Fruit fly (Drosophila melanogaster) whole organism, embryonic: Measurements from ENCODE around the gene BRWD3.

ENCODE experiments used
- CG15514 ChIP-seq: fragments of 200-800 bp; sonication (Bioruptor generic); optimal IDR thresholded peaks from 3 replicates; lab custom pipeline; 2017; ENCODE audit warnings: missing biosample characterization, missing genetic modification characterization, mild to moderate bottlenecking, moderate library complexity, missing genetic modification reagents
- Med ChIP-seq: fragments of 200-800 bp; sonication (Bioruptor generic); peaks from one replicate; lab custom pipeline; 2016; ENCODE audit warnings: missing biosample characterization, missing genetic modification characterization, mild to moderate bottlenecking, inconsistent platforms, moderate library complexity

dm6 chr3R:24341251-24341650 is 22.5 kb downstream of the BRWD3 start, which contains the start of gene Ms:
- TF ChIP-seq CG15514 (GFP tag; lab: Kevin White, UChicago) (no peak), Med (GFP tag; lab: Kevin White, UChicago) (no peak)
